Fruit fly (Drosophila melanogaster) whole organism, embryonic: ENCODE data around the gene CG12766.

Experiments
- B-H2 ChIP-seq: fragments of 200-800 bp; sonication (Bioruptor generic); optimal IDR thresholded peaks from 2 replicates; lab custom pipeline; 2018; ENCODE audit warnings: missing biosample characterization, mild to moderate bottlenecking, missing genetic modification characterization
- BEAF-32 ChIP-seq: fragments of 200-800 bp; sonication (Bioruptor generic); optimal IDR thresholded peaks from 3 replicates; lab custom pipeline; 2017; ENCODE audit warnings: missing biosample characterization, missing genetic modification characterization, mild to moderate bottlenecking, moderate library complexity, missing genetic modification reagents
- BtbVII ChIP-seq: fragments of 200-800 bp; sonication (Bioruptor generic); optimal IDR thresholded peaks from 3 replicates; lab custom pipeline; 2017; ENCODE audit warnings: missing biosample characterization, mild to moderate bottlenecking, missing genetic modification characterization
- CG11504 ChIP-seq: fragments of 200-800 bp; sonication (Bioruptor generic); optimal IDR thresholded peaks from 3 replicates; lab custom pipeline; 2019; ENCODE audit warnings: missing biosample characterization, mild to moderate bottlenecking, missing genetic modification characterization, moderate library complexity
- CG13287 ChIP-seq: fragments of 200-800 bp; sonication (Bioruptor generic); IDR thresholded peaks from 2 replicates; pipeline ENCODE4 v1.3.6; 2022; ENCODE audit warnings: missing biosample characterization, missing genetic modification characterization; ENCODE audit not compliant: partially characterized antibody
- CG13424 ChIP-seq: fragments of 200-800 bp; sonication (Bioruptor generic); optimal IDR thresholded peaks from 2 replicates; lab custom pipeline; 2019; ENCODE audit warnings: missing biosample characterization, mild to moderate bottlenecking, missing genetic modification characterization, moderate library complexity
- CG34376 ChIP-seq: fragments of 200-800 bp; sonication (Bioruptor generic); optimal IDR thresholded peaks from 2 replicates; lab custom pipeline; 2018; ENCODE audit warnings: missing biosample characterization, mild to moderate bottlenecking, missing genetic modification characterization
- CG6654 ChIP-seq: fragments of 200-800 bp; sonication (Bioruptor generic); optimal IDR thresholded peaks from 2 replicates; lab custom pipeline; 2017; ENCODE audit warnings: missing biosample characterization, mild to moderate bottlenecking, missing genetic modification characterization
- CG6791 ChIP-seq: fragments of 200-800 bp; sonication (Bioruptor generic); IDR thresholded peaks from 3 replicates; pipeline ENCODE4 v1.3.6; 2022; ENCODE audit warnings: missing biosample characterization, missing genetic modification characterization; ENCODE audit not compliant: partially characterized antibody
- CG8281 ChIP-seq: fragments of 200-800 bp; sonication (Bioruptor generic); optimal IDR thresholded peaks from 2 replicates; lab custom pipeline; 2018; ENCODE audit warnings: missing biosample characterization, mild to moderate bottlenecking, missing genetic modification characterization, moderate library complexity
- CG8290 ChIP-seq, 3 experiments: fragments of 200-800 bp; sonication (Bioruptor generic); optimal IDR thresholded peaks; 2 replicates each; lab custom pipeline; 2016 to 2019; ENCODE audit warnings: missing biosample characterization in 3 of 3, missing genetic modification characterization in 3 of 3, mild to moderate bottlenecking in 2 of 3, moderate library complexity in 1 of 3
- CG8924 ChIP-seq: fragments of 200-800 bp; optimal IDR thresholded peaks from 3 replicates; lab custom pipeline; 2019; ENCODE audit warnings: missing biosample characterization, mild to moderate bottlenecking, missing genetic modification characterization, moderate library complexity
- Fer1 ChIP-seq: fragments of 200-800 bp; sonication (Bioruptor generic); optimal IDR thresholded peaks from 2 replicates; lab custom pipeline; 2017; ENCODE audit warnings: missing biosample characterization, mild to moderate bottlenecking, missing genetic modification characterization
- Fer2 ChIP-seq: fragments of 200-800 bp; sonication (Bioruptor generic); optimal IDR thresholded peaks from 2 replicates; lab custom pipeline; 2018; ENCODE audit warnings: missing biosample characterization, mild to moderate bottlenecking, missing genetic modification characterization, moderate library complexity
- GATAe ChIP-seq: fragments of 200-800 bp; sonication (Bioruptor generic); conservative IDR thresholded peaks from 2 replicates; pipeline ENCODE4 v1.3.6; 2022; ENCODE audit warnings: missing biosample characterization, missing genetic modification characterization
- Hey ChIP-seq: fragments of 200-800 bp; sonication (Bioruptor generic); optimal IDR thresholded peaks from 3 replicates; lab custom pipeline; 2018; ENCODE audit warnings: missing biosample characterization, mild to moderate bottlenecking, missing genetic modification characterization
- Hmr ChIP-seq: fragments of 200-800 bp; sonication (Bioruptor generic); optimal IDR thresholded peaks from 3 replicates; lab custom pipeline; 2017; ENCODE audit warnings: mild to moderate bottlenecking, missing biosample characterization, missing genetic modification reagents, missing genetic modification characterization
- Hr3 ChIP-seq: fragments of 200-800 bp; sonication (Bioruptor generic); optimal IDR thresholded peaks from 3 replicates; lab custom pipeline; 2016; ENCODE audit warnings: missing biosample characterization, missing genetic modification characterization
- Hr78 ChIP-seq, 2 experiments: fragments of 200-800 bp in 1 of 2; fragments of >200 bp in 1 of 2; sonication (Bioruptor generic) in 1 of 2; optimal IDR thresholded peaks; 2 replicates each; lab custom pipeline; 2017 to 2019; ENCODE audit warnings: missing biosample characterization in 2 of 2, missing genetic modification characterization in 2 of 2, mild to moderate bottlenecking in 1 of 2, moderate library complexity in 1 of 2
- MBD-R2 ChIP-seq: fragments of 200-800 bp; sonication (Bioruptor generic); IDR thresholded peaks from 2 replicates; pipeline ENCODE4 v1.3.6; 2022; ENCODE audit warnings: missing biosample characterization, missing genetic modification characterization
- Med ChIP-seq: fragments of 200-800 bp; sonication (Bioruptor generic); peaks from one replicate; lab custom pipeline; 2016; ENCODE audit warnings: missing biosample characterization, missing genetic modification characterization, mild to moderate bottlenecking, inconsistent platforms, moderate library complexity
- NC2β ChIP-seq: fragments of 200-800 bp; sonication (Bioruptor generic); optimal IDR thresholded peaks from 2 replicates; lab custom pipeline; 2016; ENCODE audit warnings: missing biosample characterization, missing genetic modification characterization
- Optix ChIP-seq: fragments of 200-800 bp; sonication (Bioruptor generic); IDR thresholded peaks from 3 replicates; pipeline ENCODE4 v1.3.6; 2022; ENCODE audit warnings: missing biosample characterization, missing genetic modification characterization
- Pdp1 ChIP-seq, 2 experiments: fragments of 200-800 bp; sonication (Bioruptor generic); optimal IDR thresholded peaks; 3 replicates each; lab custom pipeline; 2016; ENCODE audit warnings: missing biosample characterization in 2 of 2, missing genetic modification characterization in 2 of 2, mild to moderate bottlenecking in 1 of 2, moderate library complexity in 1 of 2
- Ptx1 ChIP-seq: fragments of 200-800 bp; sonication (Bioruptor generic); IDR thresholded peaks from 2 replicates; pipeline ENCODE4 v1.3.6; 2022; ENCODE audit warnings: missing biosample characterization, missing genetic modification characterization
- Trl ChIP-seq, 3 experiments: fragments of >200 bp in 2 of 3; fragments of 200-800 bp in 1 of 3; sonication (Bioruptor generic) in 1 of 3; optimal IDR thresholded peaks; 2 replicates in 1 of 3; 3 replicates in 2 of 3; lab custom pipeline; 2016 to 2017; ENCODE audit warnings: missing biosample characterization in 1 of 3, missing genetic modification characterization in 1 of 3
- crc ChIP-seq: fragments of 200-800 bp; sonication (Bioruptor generic); optimal IDR thresholded peaks from 2 replicates; lab custom pipeline; 2016; ENCODE audit warnings: missing biosample characterization, missing genetic modification characterization
- crol ChIP-seq: fragments of 200-800 bp; sonication (Bioruptor generic); IDR thresholded peaks from 2 replicates; pipeline ENCODE4 v1.3.6; 2022; ENCODE audit warnings: missing biosample characterization, missing genetic modification characterization
- exex ChIP-seq: fragments of 200-800 bp; sonication (Bioruptor generic); optimal IDR thresholded peaks from 4 replicates; lab custom pipeline; 2018; ENCODE audit warnings: missing biosample characterization, mild to moderate bottlenecking, missing genetic modification characterization, moderate library complexity
- gcm ChIP-seq: fragments of 200-800 bp; sonication (Bioruptor generic); optimal IDR thresholded peaks from 2 replicates; lab custom pipeline; 2019; ENCODE audit warnings: missing biosample characterization, mild to moderate bottlenecking, missing genetic modification characterization, moderate library complexity
- ham ChIP-seq: fragments of 200-800 bp; sonication (Bioruptor generic); IDR thresholded peaks from 2 replicates; pipeline ENCODE4 v1.3.6; 2022; ENCODE audit warnings: missing biosample characterization, missing genetic modification characterization
- ind ChIP-seq: fragments of 200-800 bp; sonication (Bioruptor generic); optimal IDR thresholded peaks from 3 replicates; lab custom pipeline; 2016; ENCODE audit warnings: missing biosample characterization, missing genetic modification characterization
- inv ChIP-seq: fragments of 200-800 bp; sonication (Bioruptor generic); IDR thresholded peaks from 2 replicates; pipeline ENCODE4 v1.3.6; 2022; ENCODE audit warnings: missing biosample characterization, missing genetic modification characterization; ENCODE audit not compliant: partially characterized antibody
- ken ChIP-seq: fragments of 200-800 bp; sonication (Bioruptor generic); IDR thresholded peaks from 3 replicates; pipeline ENCODE4 v1.3.6; 2022; ENCODE audit warnings: missing biosample characterization, missing genetic modification characterization
- lab ChIP-seq: fragments of 200-800 bp; sonication (Bioruptor generic); optimal IDR thresholded peaks from 3 replicates; lab custom pipeline; 2017; ENCODE audit warnings: missing biosample characterization, missing genetic modification characterization, mild to moderate bottlenecking, moderate library complexity, missing genetic modification reagents
- nom ChIP-seq: fragments of 200-800 bp; sonication (Bioruptor generic); optimal IDR thresholded peaks from 2 replicates; lab custom pipeline; 2017; ENCODE audit warnings: missing biosample characterization, missing genetic modification characterization, mild to moderate bottlenecking, moderate library complexity, missing genetic modification reagents
- pho ChIP-seq: fragments of 200-800 bp; sonication (Bioruptor generic); optimal IDR thresholded peaks from 2 replicates; lab custom pipeline; 2016; ENCODE audit warnings: missing biosample characterization, missing genetic modification characterization
- phol ChIP-seq: fragments of 200-800 bp; sonication (Bioruptor generic); optimal IDR thresholded peaks from 3 replicates; lab custom pipeline; 2018; ENCODE audit warnings: missing biosample characterization, mild to moderate bottlenecking, missing genetic modification characterization, moderate library complexity
- pum ChIP-seq: fragments of 200-800 bp; sonication (Bioruptor generic); optimal IDR thresholded peaks from 2 replicates; lab custom pipeline; 2016; ENCODE audit warnings: missing biosample characterization, missing genetic modification characterization
- run ChIP-seq: fragments of 200-800 bp; sonication (Bioruptor generic); optimal IDR thresholded peaks from 3 replicates; lab custom pipeline; 2018; ENCODE audit warnings: missing biosample characterization, mild to moderate bottlenecking, missing genetic modification characterization
- sc ChIP-seq, 3 experiments: fragments of >200 bp in 2 of 3; fragments of 200-800 bp in 1 of 3; sonication (Bioruptor generic) in 1 of 3; optimal IDR thresholded peaks; 2 replicates in 2 of 3; 3 replicates in 1 of 3; lab custom pipeline; 2017; ENCODE audit warnings: mild to moderate bottlenecking in 1 of 3, missing biosample characterization in 1 of 3, missing genetic modification characterization in 1 of 3, missing genetic modification reagents in 1 of 3
- sd ChIP-seq: fragments of 200-800 bp; sonication (Bioruptor generic); optimal IDR thresholded peaks from 3 replicates; lab custom pipeline; 2018; ENCODE audit warnings: missing biosample characterization, mild to moderate bottlenecking, missing genetic modification characterization, moderate library complexity
- sens ChIP-seq: fragments of 200-800 bp; sonication (Bioruptor generic); peaks from one replicate; lab custom pipeline; 2016; ENCODE audit warnings: missing biosample characterization, missing genetic modification characterization
- so ChIP-seq: fragments of 200-800 bp; sonication (Bioruptor generic); IDR thresholded peaks from 3 replicates; pipeline ENCODE4 v1.3.6; 2022; ENCODE audit warnings: missing biosample characterization, missing genetic modification characterization
- sug ChIP-seq: fragments of 200-800 bp; optimal IDR thresholded peaks from 2 replicates; lab custom pipeline; 2019; ENCODE audit warnings: missing biosample characterization, mild to moderate bottlenecking, missing genetic modification characterization, moderate library complexity
- ttk ChIP-seq: fragments of 200-800 bp; sonication (Bioruptor generic); IDR thresholded peaks from 2 replicates; pipeline ENCODE4 v2.1.2; 2022; ENCODE audit warnings: missing biosample characterization, missing genetic modification characterization
- usp ChIP-seq: fragments of >200 bp; optimal IDR thresholded peaks from 2 replicates; lab custom pipeline; 2017; ENCODE audit warnings: missing biosample characterization, missing genetic modification characterization

Gene CG12766

dm6 chr3L:3928943-3929785 is 10.8 kb downstream of the CG12766 start:
- TF ChIP-seq CG8290 (GFP tag; optimal IDR thresholded peaks at IDR 0.05; lab: Kevin White, UChicago) (no peak), CG8290 (tag; optimal IDR thresholded peaks at IDR 0.05; lab: Kevin White, UChicago) (peak in 1 of 2 experiments; percentile 43), crc (no peak), CG8281 (tag; lab: Kevin White, UChicago) (peak; percentile 97), NC2β (GFP tag; lab: Kevin White, UChicago) (no peak), run (tag; lab: Kevin White, UChicago) (no peak), BEAF-32 (GFP tag; lab: Kevin White, UChicago) (no peak), CG34376 (GFP tag; lab: Kevin White, UChicago) (peak; percentile 74), CG11504 (no peak), Trl (optimal IDR thresholded peaks at IDR 0.05; lab: Kevin White, UChicago) (no peak), Trl (GFP tag; optimal IDR thresholded peaks at IDR 0.05; lab: Kevin White, UChicago) (no peak), sc (optimal IDR thresholded peaks at IDR 0.05; lab: Kevin White, UChicago) (no peak), sc (GFP tag; optimal IDR thresholded peaks at IDR 0.05; lab: Kevin White, UChicago) (no peak), pum (GFP tag; lab: Kevin White, UChicago) (no peak), nom (GFP tag; lab: Kevin White, UChicago) (no peak), Hr78 (GFP tag; optimal IDR thresholded peaks at IDR 0.05; lab: Kevin White, UChicago) (no peak), Med (peak; percentile 21), sug (tag; lab: Kevin White, UChicago) (peak; percentile 74), ttk (GFP tag; lab: Robert Waterston, UW) (no peak), B-H2 (GFP tag; lab: Kevin White, UChicago) (peak; percentile 9), Fer1 (GFP tag; lab: Kevin White, UChicago) (peak; percentile 29), sd (tag; lab: Kevin White, UChicago) (peak; percentile 89), ham (GFP tag; lab: Robert Waterston, UW) (0 out of 2 replicates have a peak, but pooled peaks have one; percentile 48), sens (GFP tag; lab: Kevin White, UChicago) (no peak), ind (no peak), Fer2 (tag; lab: Kevin White, UChicago) (no peak), exex (peak; percentile 82), gcm (GFP tag; lab: Kevin White, UChicago) (no peak), Pdp1 (GFP tag; optimal IDR thresholded peaks at IDR 0.05; lab: Kevin White, UChicago) (peak in 1 of 2 experiments; percentile 75), usp (no peak), phol (tag; lab: Kevin White, UChicago) (no peak), GATAe (GFP tag; lab: Robert Waterston, UW) (peak; percentile 93), pho (GFP tag; lab: Kevin White, UChicago) (no peak), CG6654 (GFP tag; lab: Kevin White, UChicago) (no peak), crol (peak; percentile 79), Ptx1 (GFP tag; lab: Robert Waterston, UW) (no peak), lab (GFP tag; lab: Kevin White, UChicago) (peak; percentile 39), MBD-R2 (GFP tag; lab: Robert Waterston, UW) (no peak), ken (GFP tag; lab: Robert Waterston, UW) (no peak), CG13287 (GFP tag; lab: Robert Waterston, UW) (no peak), inv (GFP tag; lab: Robert Waterston, UW) (no peak), BtbVII (no peak), CG6791 (GFP tag; lab: Robert Waterston, UW) (no peak), CG8924 (tag; lab: Kevin White, UChicago) (no peak), Hr3 (GFP tag; lab: Kevin White, UChicago) (no peak), Optix (GFP tag; lab: Robert Waterston, UW) (no peak), CG13424 (tag; lab: Kevin White, UChicago) (no peak), Hmr (peak; percentile 9), Hey (tag; lab: Kevin White, UChicago) (peak; percentile 31), so (GFP tag; lab: Robert Waterston, UW) (0 out of 3 replicates have a peak, but pooled peaks have one; percentile 7)
